Worm (Caenorhabditis elegans) whole organism, late embryonic: ENCODE results near the gene M04G7.5.

ENCODE experiments used
- C38D4.7 ChIP-seq: fragments of 200-800 bp; sonication (Bioruptor generic); optimal IDR thresholded peaks from 2 replicates; lab custom pipeline; 2018; ENCODE audit warnings: mild to moderate bottlenecking, missing genetic modification characterization, moderate library complexity, missing compliant biosample characterization
- ahr-1 ChIP-seq: sonication (generic microtip); optimal IDR thresholded peaks from 2 replicates; lab custom pipeline; 2016; ENCODE audit warnings: missing genetic modification characterization, missing compliant biosample characterization
- ceh-31 ChIP-seq: sonication (generic microtip); optimal IDR thresholded peaks from 2 replicates; lab custom pipeline; 2016; ENCODE audit warnings: missing genetic modification characterization, missing compliant biosample characterization
- ceh-6 ChIP-seq: fragments of 200-800 bp; sonication (Bioruptor generic); optimal IDR thresholded peaks from 2 replicates; lab custom pipeline; 2018; ENCODE audit warnings: mild to moderate bottlenecking, missing genetic modification characterization, missing compliant biosample characterization
- dve-1 ChIP-seq: sonication (generic microtip); optimal IDR thresholded peaks from 2 replicates; lab custom pipeline; 2017; ENCODE audit warnings: antibody characterized with exemption, mild to moderate bottlenecking, missing genetic modification characterization, missing compliant biosample characterization
- fax-1 ChIP-seq: sonication (generic microtip); optimal IDR thresholded peaks from 2 replicates; lab custom pipeline; 2016; ENCODE audit warnings: missing genotype, missing genetic modification characterization, missing compliant biosample characterization
- hlh-15 ChIP-seq: sonication (generic microtip); optimal IDR thresholded peaks from 2 replicates; lab custom pipeline; 2016; ENCODE audit warnings: missing genetic modification characterization, missing compliant biosample characterization
- hlh-30 ChIP-seq: sonication (generic microtip); optimal IDR thresholded peaks from 2 replicates; lab custom pipeline; 2017; ENCODE audit warnings: antibody characterized with exemption, missing genetic modification characterization, missing compliant biosample characterization; ENCODE audit not compliant: insufficient read depth
- hlh-6 ChIP-seq: sonication (generic microtip); optimal IDR thresholded peaks from 2 replicates; lab custom pipeline; 2016; ENCODE audit warnings: missing genotype, missing genetic modification characterization, missing compliant biosample characterization
- lin-11 ChIP-seq: fragments of 200-800 bp; sonication (Bioruptor generic); optimal IDR thresholded peaks from 2 replicates; lab custom pipeline; 2018; ENCODE audit warnings: mild to moderate bottlenecking, missing genetic modification characterization, missing compliant biosample characterization
- pha-2 ChIP-seq: sonication (generic microtip); optimal IDR thresholded peaks from 2 replicates; lab custom pipeline; 2017; ENCODE audit warnings: mild to moderate bottlenecking, missing genetic modification characterization, missing compliant biosample characterization
- ref-2 ChIP-seq: sonication (generic microtip); optimal IDR thresholded peaks from 2 replicates; lab custom pipeline; 2016; ENCODE audit warnings: missing genetic modification characterization, missing compliant biosample characterization
- zip-5 ChIP-seq: sonication (generic microtip); optimal IDR thresholded peaks from 2 replicates; lab custom pipeline; 2016; ENCODE audit warnings: missing genetic modification characterization, missing compliant biosample characterization

Gene M04G7.5

DNA sequence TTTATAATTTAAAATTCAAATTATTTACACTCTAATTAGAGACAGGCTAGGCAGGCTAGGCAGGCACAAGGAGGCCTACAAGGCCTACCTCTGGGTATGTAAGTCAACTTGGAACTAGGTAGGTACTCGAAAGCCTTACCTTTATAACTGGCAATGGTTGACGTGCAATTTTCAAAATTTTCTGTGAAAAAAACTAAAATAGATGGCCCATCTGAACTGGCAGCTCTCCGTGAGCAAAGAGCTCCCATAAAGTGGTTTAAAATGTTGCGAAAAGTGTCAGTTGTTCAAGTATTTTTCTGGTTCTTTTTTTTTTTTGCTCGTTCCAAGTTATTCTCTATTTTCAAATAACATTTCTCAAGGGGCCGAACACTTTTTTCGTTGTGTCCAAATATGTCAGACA is 29.1 kb downstream of the M04G7.5 start:
- TF ChIP-seq hlh-30 (tag; lab: Kevin White, UChicago), result no peak
- TF ChIP-seq, all 69 proteins: peak for 0

DNA sequence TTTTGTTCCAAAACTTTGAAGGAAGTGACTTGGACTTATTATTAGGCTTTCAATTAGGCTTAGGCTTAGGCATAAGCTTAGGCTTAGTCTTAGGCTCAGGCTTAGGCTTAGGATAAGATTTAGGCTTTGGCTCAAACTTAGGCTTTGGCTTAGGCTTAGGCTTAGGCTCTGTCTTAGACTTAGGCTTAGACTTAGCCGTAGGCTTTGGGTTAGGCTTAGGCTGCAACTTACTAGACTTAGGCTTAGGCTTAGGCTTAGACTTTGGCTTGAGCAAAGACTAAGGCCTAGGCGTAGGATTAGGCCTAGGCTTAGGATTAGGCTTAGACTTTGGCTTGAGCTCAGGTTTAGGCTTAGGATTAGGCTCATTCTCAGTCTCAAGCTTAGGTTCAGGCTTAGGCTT is 29.9 kb downstream of the M04G7.5 start:
- TF ChIP-seq dve-1 (tag; lab: Kevin White, UChicago) (peak; percentile 79), ceh-6 (no peak)

ce11 chrIV:497155-497554 is 42.3 kb downstream of the M04G7.5 start:
- TF ChIP-seq dve-1 (tag; lab: Kevin White, UChicago) (peak; percentile 30), ahr-1 (tag; lab: Kevin White, UChicago) (no peak)

DNA sequence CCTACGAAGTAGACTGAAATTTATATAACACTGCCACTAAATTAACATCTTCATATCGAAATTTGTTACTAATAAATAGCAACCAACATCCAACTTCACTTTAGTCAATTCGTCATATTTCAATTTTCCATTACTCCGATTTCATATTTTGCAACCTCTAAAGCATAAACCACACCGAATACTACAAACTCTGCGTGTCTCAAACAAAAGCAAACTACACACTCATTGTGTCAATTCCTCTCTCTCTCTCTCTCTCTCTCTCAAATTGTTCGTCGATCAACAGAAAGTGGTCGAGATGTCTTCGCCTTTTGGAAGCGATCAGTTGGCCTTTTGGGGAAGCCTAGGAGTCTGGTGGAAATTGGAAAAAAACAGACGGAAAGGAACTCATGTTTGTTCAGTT is 49.6 kb downstream of the M04G7.5 start:
- no peak for TF ChIP-seq hlh-6 (tag; lab: Kevin White, UChicago)
- TF ChIP-seq zip-5 (tag; lab: Kevin White, UChicago), result no peak
- no peak for TF ChIP-seq hlh-15
- no peak for TF ChIP-seq lin-11 (tag; lab: Kevin White, UChicago)
- no peak for TF ChIP-seq pha-2 (tag; lab: Kevin White, UChicago)
- TF ChIP-seq ref-2 (tag; lab: Kevin White, UChicago), result no peak
- no peak for TF ChIP-seq C38D4.7 (GFP tag; lab: Kevin White, UChicago)
- TF ChIP-seq fax-1, result no peak
- no peak for TF ChIP-seq ceh-31 (tag; lab: Kevin White, UChicago)
- TF ChIP-seq, all 69 proteins: peak for 0
